Fruit fly (Drosophila melanogaster): Measurements from ENCODE around the gene CG1544.

Gene CG1544

DNA sequence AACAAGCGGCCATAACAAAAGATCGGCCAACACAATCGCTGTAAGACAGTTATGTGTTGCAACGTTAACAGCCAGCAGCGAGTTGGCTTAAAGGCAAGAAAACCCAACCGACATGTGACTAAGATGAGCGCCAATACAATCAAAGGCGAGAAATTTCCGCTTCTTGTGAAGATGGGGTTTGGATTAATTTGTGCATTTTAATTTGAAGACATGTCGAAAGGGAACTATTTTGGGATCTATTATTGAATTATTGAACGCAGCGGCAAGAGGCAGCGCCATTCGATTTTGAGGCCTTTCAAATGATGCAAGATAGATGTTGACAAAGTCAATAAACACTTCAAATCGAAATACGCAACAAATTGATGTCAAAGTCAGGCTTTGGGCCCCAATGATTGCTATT lies 44.4 kb downstream of the CG1544 start:
- TF ChIP-seq CG8301 (tag; optimal IDR thresholded peaks at IDR 0.05) (no peak), CG13204 (GFP tag; optimal IDR thresholded peaks at IDR 0.05) (no peak), gl (tag; optimal IDR thresholded peaks at IDR 0.05) (no peak), rn (GFP tag; IDR thresholded peaks at IDR 0.05) (no peak), CG9948 (tag; optimal IDR thresholded peaks at IDR 0.05) (no peak), CG32121 (GFP tag; IDR thresholded peaks at IDR 0.05) (no peak), CG12605 (GFP tag; IDR thresholded peaks at IDR 0.05) (no peak), D1 (tag; optimal IDR thresholded peaks at IDR 0.05) (no peak), Snoo (tag; optimal IDR thresholded peaks at IDR 0.05) (no peak), CG17806 (tag; optimal IDR thresholded peaks at IDR 0.05) (no peak), CG10348 (GFP tag; IDR thresholded peaks at IDR 0.05) (no peak), CG14655 (GFP tag; optimal IDR thresholded peaks at IDR 0.05) (no peak), fd96Ca (GFP tag; IDR thresholded peaks at IDR 0.05) (no peak), Ets98B (GFP tag; IDR thresholded peaks at IDR 0.05) (no peak), CG15710 (tag; optimal IDR thresholded peaks at IDR 0.05) (no peak)

DNA sequence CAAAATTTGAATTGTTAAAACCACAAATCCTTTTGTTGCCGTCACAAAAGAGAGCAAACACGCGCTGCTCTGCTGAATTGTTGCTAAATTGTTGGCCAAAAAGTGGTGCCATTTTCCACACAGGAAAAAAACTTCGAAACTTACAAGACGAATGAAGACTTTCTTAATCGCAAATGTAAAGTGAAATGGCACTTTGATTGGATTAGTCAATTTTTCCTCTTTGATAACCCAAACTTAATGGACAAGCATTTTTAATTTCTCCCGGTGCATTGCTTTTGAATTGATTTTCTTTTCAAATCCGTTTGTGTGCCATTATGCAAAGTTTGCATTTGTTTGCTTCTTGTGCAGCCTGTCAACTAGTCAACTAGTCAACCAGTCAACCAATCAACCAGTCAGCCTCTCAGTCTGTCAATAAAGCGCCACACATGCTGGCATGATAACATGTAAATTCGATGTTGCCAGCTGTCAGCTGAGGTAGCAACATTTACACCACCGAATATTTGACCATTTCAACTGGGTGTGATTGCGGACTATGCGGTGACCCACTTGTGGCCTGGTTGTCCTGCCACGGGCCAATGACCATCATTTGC lies 46.5 kb downstream of the CG1544 start:
- TF ChIP-seq Pif1A (GFP tag; optimal IDR thresholded peaks at IDR 0.05) (peak; percentile 10), CG10348 (GFP tag; IDR thresholded peaks at IDR 0.05) (no peak), CG12605 (GFP tag; IDR thresholded peaks at IDR 0.05) (peak; percentile 30; the same call in 1 of the 2 replicates), CG4496 (GFP tag; IDR thresholded peaks at IDR 0.05) (peak; percentile 83), Pif1B (GFP tag; optimal IDR thresholded peaks at IDR 0.05) (no peak), Ets98B (GFP tag; IDR thresholded peaks at IDR 0.05) (peak; percentile 80), CG32121 (GFP tag; IDR thresholded peaks at IDR 0.05) (peak; percentile 75), fd96Ca (GFP tag; IDR thresholded peaks at IDR 0.05) (peak; percentile 78)

DNA sequence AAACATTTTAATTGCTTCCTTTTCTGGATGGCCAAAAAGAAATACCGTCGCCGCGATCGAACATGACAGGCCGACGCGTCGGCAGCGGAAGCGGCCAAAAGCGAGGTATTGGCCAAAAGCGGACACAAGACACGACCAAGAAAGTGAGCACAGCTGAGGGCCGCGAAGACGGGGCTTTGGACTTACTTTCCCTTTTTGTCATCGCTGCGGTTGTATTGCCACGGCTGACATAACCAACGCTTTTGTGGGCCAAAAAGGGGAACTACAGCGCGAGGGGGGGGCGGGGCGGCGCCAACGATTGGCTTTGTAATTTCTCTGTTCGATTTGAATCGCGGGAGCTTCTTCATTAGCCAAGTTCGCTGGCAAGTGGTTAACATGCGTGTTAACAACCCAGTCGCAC lies 49.1 kb downstream of the CG1544 start:
- TF ChIP-seq CG14655 (GFP tag; optimal IDR thresholded peaks at IDR 0.05) (no peak), CG34367 (tag; optimal IDR thresholded peaks at IDR 0.05) (no peak), D1 (tag; optimal IDR thresholded peaks at IDR 0.05) (no peak), Pif1A (GFP tag; optimal IDR thresholded peaks at IDR 0.05) (no peak), CG8301 (tag; optimal IDR thresholded peaks at IDR 0.05) (no peak), Pif1B (GFP tag; optimal IDR thresholded peaks at IDR 0.05) (no peak), CG4496 (GFP tag; IDR thresholded peaks at IDR 0.05) (no peak)

DNA sequence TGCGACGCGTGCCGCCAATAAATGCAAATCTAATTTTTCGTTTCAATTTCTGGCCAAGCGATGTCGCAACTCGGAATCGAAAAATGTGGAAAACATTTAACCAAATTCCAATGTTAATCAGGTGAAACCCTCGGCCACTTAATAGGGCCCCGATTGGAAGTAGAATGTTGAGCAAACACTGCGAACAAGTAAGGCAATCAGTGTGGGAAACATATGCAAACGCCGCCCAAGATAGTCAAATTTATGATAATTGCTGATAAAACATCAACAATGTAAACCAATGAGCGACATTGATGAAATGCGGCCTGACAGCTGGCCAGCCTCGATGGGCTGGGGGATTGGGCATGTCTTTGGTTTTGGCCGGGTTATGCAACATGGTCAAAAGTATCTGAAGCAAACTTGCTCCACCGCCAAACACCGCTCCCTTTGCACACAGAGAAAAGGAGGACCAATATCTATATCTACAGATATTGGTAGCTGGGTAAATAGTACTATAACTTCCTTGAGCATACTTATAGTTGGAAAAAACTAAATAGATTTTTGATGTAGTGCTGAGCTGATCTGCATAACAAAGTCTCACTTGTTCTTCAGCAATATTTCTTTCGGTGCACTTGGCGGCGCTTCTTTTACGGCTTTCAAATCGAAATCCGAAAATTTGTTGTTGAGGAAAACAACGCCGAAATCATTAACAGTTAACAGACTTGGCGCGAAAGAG lies 50.7 kb downstream of the CG1544 start:
- TF ChIP-seq CG14655 (GFP tag; optimal IDR thresholded peaks at IDR 0.05) (peak; percentile 15), EcR (GFP tag; optimal IDR thresholded peaks at IDR 0.05) (no peak), CG8301 (tag; optimal IDR thresholded peaks at IDR 0.05) (peak; percentile 52), CG17806 (tag; optimal IDR thresholded peaks at IDR 0.05) (no peak), CG9948 (tag; optimal IDR thresholded peaks at IDR 0.05) (no peak), CG10348 (GFP tag; IDR thresholded peaks at IDR 0.05) (no peak), fd96Ca (GFP tag; IDR thresholded peaks at IDR 0.05) (peak; percentile 65; the same call in 2 of the 3 replicates), D1 (tag; optimal IDR thresholded peaks at IDR 0.05) (no peak), CG32121 (GFP tag; IDR thresholded peaks at IDR 0.05) (peak; percentile 22; the same call in 1 of the 2 replicates), CG13204 (GFP tag; optimal IDR thresholded peaks at IDR 0.05) (no peak), CG8159 (tag; optimal IDR thresholded peaks at IDR 0.05) (no peak), Ets98B (GFP tag; IDR thresholded peaks at IDR 0.05) (peak; percentile 40; the same call in 1 of the 2 replicates), rn (GFP tag; IDR thresholded peaks at IDR 0.05) (no peak), Snoo (tag; optimal IDR thresholded peaks at IDR 0.05) (peak; percentile 74), CG4496 (GFP tag; IDR thresholded peaks at IDR 0.05) (peak; percentile 58; the same call in 2 of the 3 replicates), CG15710 (tag; optimal IDR thresholded peaks at IDR 0.05) (no peak), CG12605 (GFP tag; IDR thresholded peaks at IDR 0.05) (no peak), Pif1A (GFP tag; optimal IDR thresholded peaks at IDR 0.05) (peak; percentile 58), CG34367 (tag; optimal IDR thresholded peaks at IDR 0.05) (no peak), Pif1B (GFP tag; optimal IDR thresholded peaks at IDR 0.05) (peak; percentile 60), gl (tag; optimal IDR thresholded peaks at IDR 0.05) (no peak)

- TF ChIP-seq CG34367 (tag; optimal IDR thresholded peaks at IDR 0.05) (no peak), CG8301 (tag; optimal IDR thresholded peaks at IDR 0.05) (no peak), Pif1B (GFP tag; optimal IDR thresholded peaks at IDR 0.05) (no peak)
Observed at dm6 chr3R:31248245-31248644, 51.5 kb downstream of the CG1544 start.

DNA sequence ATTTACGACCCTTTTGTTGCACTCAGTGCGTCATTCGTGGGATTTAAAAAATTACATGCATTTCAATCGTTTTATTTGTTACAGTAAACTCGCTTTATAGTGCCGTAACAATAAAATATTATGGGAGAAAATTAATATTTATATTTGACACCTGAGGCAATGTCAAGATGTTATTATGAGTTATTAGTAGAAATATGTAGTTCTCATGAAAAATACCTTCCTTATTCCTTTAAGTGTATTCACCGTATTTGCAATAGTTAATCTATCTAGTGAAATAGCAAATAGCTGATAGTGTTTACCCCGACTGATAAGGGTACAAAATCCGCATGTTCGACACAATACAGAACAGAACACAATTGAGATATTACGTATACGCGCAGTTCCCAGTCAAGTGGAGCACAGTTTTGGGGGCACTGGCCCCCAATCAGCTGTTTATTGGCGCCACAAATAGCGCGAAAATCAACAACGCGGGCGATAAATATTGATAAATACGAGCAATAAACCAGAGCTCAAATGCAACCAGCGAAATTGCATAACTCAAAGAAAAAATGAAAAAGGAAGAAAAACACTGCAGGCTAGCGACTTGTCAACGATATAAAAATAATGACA lies 53.8 kb downstream of the CG1544 start:
- TF ChIP-seq CG10348 (GFP tag; IDR thresholded peaks at IDR 0.05) (no peak), EcR (GFP tag; optimal IDR thresholded peaks at IDR 0.05) (peak; percentile 32), CG32121 (GFP tag; IDR thresholded peaks at IDR 0.05) (peak; percentile 21; the same call in 1 of the 2 replicates), CG8301 (tag; optimal IDR thresholded peaks at IDR 0.05) (no peak), CG8159 (tag; optimal IDR thresholded peaks at IDR 0.05) (no peak), CG12605 (GFP tag; IDR thresholded peaks at IDR 0.05) (no peak), CG15710 (tag; optimal IDR thresholded peaks at IDR 0.05) (no peak), CG34367 (tag; optimal IDR thresholded peaks at IDR 0.05) (peak; percentile 3), CG13204 (GFP tag; optimal IDR thresholded peaks at IDR 0.05) (no peak), rn (GFP tag; IDR thresholded peaks at IDR 0.05) (no peak), Pif1A (GFP tag; optimal IDR thresholded peaks at IDR 0.05) (peak; percentile 0), Snoo (tag; optimal IDR thresholded peaks at IDR 0.05) (no peak), Ets98B (GFP tag; IDR thresholded peaks at IDR 0.05) (no peak), Pif1B (GFP tag; optimal IDR thresholded peaks at IDR 0.05) (no peak), CG14655 (GFP tag; optimal IDR thresholded peaks at IDR 0.05) (no peak), CG9948 (tag; optimal IDR thresholded peaks at IDR 0.05) (no peak), fd96Ca (GFP tag; IDR thresholded peaks at IDR 0.05) (no peak)

Data from whole organism, pupa.